Worm (Caenorhabditis elegans) whole organism, L1 larva: ENCODE measurements around the gene fbxb-55.

ENCODE experiments used
- C04F5.9 ChIP-seq: sonication (generic microtip); optimal IDR thresholded peaks from 2 replicates; lab custom pipeline; 2016; ENCODE audit warnings: missing genetic modification characterization, missing compliant biosample characterization
- C16A3.4 ChIP-seq: fragments of 150-350 bp; optimal IDR thresholded peaks from 2 replicates; lab custom pipeline; 2014; ENCODE audit warnings: missing biosample characterization, missing genetic modification characterization
- F16B12.6 ChIP-seq: fragments of 150-350 bp; optimal IDR thresholded peaks from 2 replicates; lab custom pipeline; 2014; ENCODE audit warnings: missing biosample characterization, missing genetic modification characterization
- Y116A8C.19 ChIP-seq: sonication (generic microtip); optimal IDR thresholded peaks from 2 replicates; lab custom pipeline; 2016; ENCODE audit warnings: missing compliant biosample characterization, missing genetic modification characterization, borderline replicate concordance
- aha-1 ChIP-seq: fragments of 150-350 bp; optimal IDR thresholded peaks from 2 replicates; lab custom pipeline; 2014; ENCODE audit warnings: missing biosample characterization, missing genetic modification characterization
- alr-1 ChIP-seq: fragments of 200-800 bp; sonication (Bioruptor generic); optimal IDR thresholded peaks from 2 replicates; lab custom pipeline; 2018; ENCODE audit warnings: borderline replicate concordance, mild to moderate bottlenecking, missing genetic modification characterization, missing compliant biosample characterization
- aly-2 ChIP-seq: fragments of 150-350 bp; optimal IDR thresholded peaks from 2 replicates; lab custom pipeline; 2014; ENCODE audit warnings: missing biosample characterization, missing genetic modification characterization
- ama-1 ChIP-seq: fragments of 150-350 bp; optimal IDR thresholded peaks from 2 replicates; lab custom pipeline; 2014
- blmp-1 ChIP-seq: fragments of 150-350 bp; optimal IDR thresholded peaks from 2 replicates; lab custom pipeline; 2014; ENCODE audit warnings: missing biosample characterization, missing genetic modification characterization
- ceh-63 ChIP-seq: fragments of 200-800 bp; sonication (Bioruptor generic); optimal IDR thresholded peaks from 2 replicates; lab custom pipeline; 2018; ENCODE audit warnings: mild to moderate bottlenecking, missing genetic modification characterization, missing compliant biosample characterization
- ceh-8 ChIP-seq: fragments of 200-800 bp; sonication (Bioruptor generic); optimal IDR thresholded peaks from 2 replicates; lab custom pipeline; 2018; ENCODE audit warnings: mild to moderate bottlenecking, missing genetic modification characterization, moderate library complexity, missing compliant biosample characterization
- ceh-90 ChIP-seq: sonication (generic microtip); optimal IDR thresholded peaks from 2 replicates; lab custom pipeline; 2016; ENCODE audit warnings: missing genetic modification characterization, missing compliant biosample characterization
- ces-1 ChIP-seq: fragments of 150-350 bp; optimal IDR thresholded peaks from 2 replicates; lab custom pipeline; 2014; ENCODE audit warnings: missing biosample characterization, missing genetic modification reagents, missing genetic modification characterization
- dpl-1 ChIP-seq, 3 experiments: fragments of 150-350 bp in 2 of 3; sonication (generic microtip) in 1 of 3; optimal IDR thresholded peaks; 2 replicates each; lab custom pipeline; 2014 to 2017; ENCODE audit warnings: missing biosample characterization in 3 of 3, missing genetic modification characterization in 3 of 3, missing genetic modification reagents in 3 of 3
- dsc-1 ChIP-seq: sonication (generic microtip); optimal IDR thresholded peaks from 2 replicates; lab custom pipeline; 2016; ENCODE audit warnings: mild to moderate bottlenecking, missing genetic modification characterization, missing compliant biosample characterization
- efl-3 ChIP-seq: fragments of 200-800 bp; sonication (Bioruptor generic); optimal IDR thresholded peaks from 2 replicates; lab custom pipeline; 2018; ENCODE audit warnings: mild to moderate bottlenecking, missing genetic modification characterization, missing compliant biosample characterization
- egl-13 ChIP-seq: sonication (generic microtip); optimal IDR thresholded peaks from 2 replicates; lab custom pipeline; 2016; ENCODE audit warnings: missing genotype, missing genetic modification reagents, missing genetic modification characterization, missing compliant biosample characterization
- egl-27 ChIP-seq, 2 experiments: fragments of 150-350 bp in 1 of 2; sonication (generic microtip); optimal IDR thresholded peaks; 3 replicates each; lab custom pipeline; 2017 to 2018; ENCODE audit warnings: missing biosample characterization in 2 of 2, missing genetic modification characterization in 2 of 2, missing genetic modification reagents in 2 of 2
- elt-2 ChIP-seq: sonication (generic microtip); optimal IDR thresholded peaks from 2 replicates; lab custom pipeline; 2016; ENCODE audit warnings: missing genetic modification characterization, mild to moderate bottlenecking, inconsistent platforms, missing compliant biosample characterization, missing genetic modification reagents
- fkh-8 ChIP-seq: sonication (generic microtip); optimal IDR thresholded peaks from 2 replicates; lab custom pipeline; 2016; ENCODE audit warnings: mild to moderate bottlenecking, missing genetic modification characterization, missing compliant biosample characterization
- fos-1 ChIP-seq: fragments of 150-350 bp; optimal IDR thresholded peaks from 2 replicates; lab custom pipeline; 2014; ENCODE audit warnings: missing biosample characterization, missing genetic modification characterization
- hlh-17 ChIP-seq: fragments of 200-800 bp; sonication (Bioruptor generic); optimal IDR thresholded peaks from 2 replicates; lab custom pipeline; 2018; ENCODE audit warnings: missing genetic modification characterization, mild to moderate bottlenecking, missing compliant biosample characterization, moderate library complexity, borderline replicate concordance
- hlh-4 ChIP-seq: sonication (generic microtip); optimal IDR thresholded peaks from 2 replicates; lab custom pipeline; 2016; ENCODE audit warnings: mild to moderate bottlenecking, missing genetic modification characterization, missing compliant biosample characterization
- hpl-2 ChIP-seq: fragments of 150-350 bp; optimal IDR thresholded peaks from 2 replicates; lab custom pipeline; 2014; ENCODE audit warnings: missing biosample characterization, missing genetic modification reagents, missing genetic modification characterization
- irx-1 ChIP-seq: sonication (generic microtip); optimal IDR thresholded peaks from 2 replicates; lab custom pipeline; 2016; ENCODE audit warnings: missing genetic modification characterization, missing compliant biosample characterization
- isw-1 ChIP-seq: fragments of 200-800 bp; sonication (Bioruptor generic); IDR thresholded peaks from 2 replicates; pipeline ENCODE4 v1.3.6; 2022; ENCODE audit warnings: missing genetic modification characterization, missing compliant biosample characterization
- lin-13 ChIP-seq: fragments of 150-350 bp; optimal IDR thresholded peaks from 2 replicates; lab custom pipeline; 2014; ENCODE audit warnings: missing biosample characterization, missing genetic modification reagents, missing genetic modification characterization
- lin-35 ChIP-seq, 2 experiments: fragments of 150-350 bp; optimal IDR thresholded peaks; 2 replicates each; lab custom pipeline; 2014; ENCODE audit warnings: missing biosample characterization in 2 of 2, missing genetic modification characterization in 2 of 2, missing genetic modification reagents in 2 of 2
- lin-39 ChIP-seq: fragments of 150-350 bp; optimal IDR thresholded peaks from 2 replicates; lab custom pipeline; 2014; ENCODE audit warnings: missing biosample characterization, missing genetic modification reagents, missing genetic modification characterization
- lir-3 ChIP-seq: sonication (generic microtip); optimal IDR thresholded peaks from 2 replicates; lab custom pipeline; 2016; ENCODE audit warnings: mild to moderate bottlenecking, missing genetic modification characterization, moderate library complexity, missing compliant biosample characterization; ENCODE audit not compliant: poor library complexity
- lsy-2 ChIP-seq, 2 experiments: fragments of 150-350 bp; optimal IDR thresholded peaks; 2 replicates each; lab custom pipeline; 2014; ENCODE audit warnings: missing biosample characterization in 2 of 2, missing genetic modification characterization in 2 of 2
- mab-9 ChIP-seq: fragments of 200-800 bp; sonication (Bioruptor generic); IDR thresholded peaks from 2 replicates; pipeline ENCODE4 v1.3.6; 2022; ENCODE audit warnings: missing genetic modification reagents, missing genetic modification characterization, missing compliant biosample characterization
- mdl-1 ChIP-seq, 2 experiments: fragments of 150-350 bp; optimal IDR thresholded peaks; 2 replicates each; lab custom pipeline; 2014 to 2017; ENCODE audit warnings: missing biosample characterization in 2 of 2, missing genetic modification characterization in 2 of 2, inconsistent platforms in 1 of 2
- mep-1 ChIP-seq: fragments of 150-350 bp; optimal IDR thresholded peaks from 2 replicates; lab custom pipeline; 2014; ENCODE audit warnings: missing biosample characterization, missing genetic modification characterization
- nhr-11 ChIP-seq: fragments of 150-350 bp; optimal IDR thresholded peaks from 2 replicates; lab custom pipeline; 2014; ENCODE audit warnings: missing biosample characterization, missing genetic modification characterization
- nhr-12 ChIP-seq: sonication (generic microtip); optimal IDR thresholded peaks from 2 replicates; lab custom pipeline; 2017; ENCODE audit warnings: missing biosample characterization, missing genetic modification characterization
- nhr-19 ChIP-seq: fragments of 200-800 bp; sonication (Bioruptor generic); conservative IDR thresholded peaks from 2 replicates; pipeline ENCODE4 v1.3.6; 2022; ENCODE audit warnings: missing genetic modification characterization, missing compliant biosample characterization
- nhr-20 ChIP-seq: sonication (generic microtip); optimal IDR thresholded peaks from 2 replicates; lab custom pipeline; 2016; ENCODE audit warnings: mild to moderate bottlenecking, missing genetic modification characterization, missing compliant biosample characterization
- nhr-76 ChIP-seq: sonication (generic microtip); optimal IDR thresholded peaks from 2 replicates; lab custom pipeline; 2017; ENCODE audit warnings: missing biosample characterization, missing genetic modification characterization
- nhr-85 ChIP-seq: sonication (generic microtip); peaks from one replicate; lab custom pipeline; 2016; ENCODE audit warnings: missing genetic modification characterization, inconsistent platforms, missing compliant biosample characterization
- nhr-90 ChIP-seq: sonication (generic microtip); optimal IDR thresholded peaks from 2 replicates; lab custom pipeline; 2016; ENCODE audit warnings: mild to moderate bottlenecking, missing genetic modification characterization, missing compliant biosample characterization; ENCODE audit not compliant: poor library complexity
- pax-3 ChIP-seq: fragments of 200-800 bp; sonication (Bioruptor generic); optimal IDR thresholded peaks from 2 replicates; lab custom pipeline; 2018; ENCODE audit warnings: mild to moderate bottlenecking, missing genetic modification characterization, moderate library complexity, missing compliant biosample characterization
- rnt-1 ChIP-seq: sonication (generic microtip); optimal IDR thresholded peaks from 2 replicates; lab custom pipeline; 2016; ENCODE audit warnings: mild to moderate bottlenecking, missing genetic modification characterization, moderate library complexity, missing compliant biosample characterization
- snpc-4 ChIP-seq: fragments of 150-350 bp; optimal IDR thresholded peaks from 2 replicates; lab custom pipeline; 2014; ENCODE audit warnings: missing biosample characterization, missing genetic modification characterization
- sox-4 ChIP-seq: sonication (generic microtip); optimal IDR thresholded peaks from 2 replicates; lab custom pipeline; 2016; ENCODE audit warnings: missing genetic modification characterization, missing compliant biosample characterization
- sup-37 ChIP-seq: fragments of 200-800 bp; sonication (Bioruptor generic); optimal IDR thresholded peaks from 2 replicates; lab custom pipeline; 2018; ENCODE audit warnings: mild to moderate bottlenecking, missing genetic modification characterization, missing compliant biosample characterization
- swsn-7 ChIP-seq: sonication (generic microtip); optimal IDR thresholded peaks from 2 replicates; lab custom pipeline; 2016; ENCODE audit warnings: missing genetic modification characterization, missing compliant biosample characterization
- unc-30 ChIP-seq: sonication (generic microtip); optimal IDR thresholded peaks from 2 replicates; lab custom pipeline; 2017; ENCODE audit warnings: missing biosample characterization, missing genetic modification characterization
- unc-86 ChIP-seq: sonication (generic microtip); optimal IDR thresholded peaks from 2 replicates; lab custom pipeline; 2016; ENCODE audit warnings: missing genetic modification characterization, missing compliant biosample characterization
- zip-4 ChIP-seq: fragments of 200-800 bp; sonication (Bioruptor generic); optimal IDR thresholded peaks from 2 replicates; lab custom pipeline; 2018; ENCODE audit warnings: mild to moderate bottlenecking, missing genetic modification characterization, moderate library complexity, missing compliant biosample characterization
- ztf-4 ChIP-seq: fragments of 150-350 bp; optimal IDR thresholded peaks from 2 replicates; lab custom pipeline; 2014; ENCODE audit warnings: missing biosample characterization, missing genetic modification characterization

Gene fbxb-55

DNA sequence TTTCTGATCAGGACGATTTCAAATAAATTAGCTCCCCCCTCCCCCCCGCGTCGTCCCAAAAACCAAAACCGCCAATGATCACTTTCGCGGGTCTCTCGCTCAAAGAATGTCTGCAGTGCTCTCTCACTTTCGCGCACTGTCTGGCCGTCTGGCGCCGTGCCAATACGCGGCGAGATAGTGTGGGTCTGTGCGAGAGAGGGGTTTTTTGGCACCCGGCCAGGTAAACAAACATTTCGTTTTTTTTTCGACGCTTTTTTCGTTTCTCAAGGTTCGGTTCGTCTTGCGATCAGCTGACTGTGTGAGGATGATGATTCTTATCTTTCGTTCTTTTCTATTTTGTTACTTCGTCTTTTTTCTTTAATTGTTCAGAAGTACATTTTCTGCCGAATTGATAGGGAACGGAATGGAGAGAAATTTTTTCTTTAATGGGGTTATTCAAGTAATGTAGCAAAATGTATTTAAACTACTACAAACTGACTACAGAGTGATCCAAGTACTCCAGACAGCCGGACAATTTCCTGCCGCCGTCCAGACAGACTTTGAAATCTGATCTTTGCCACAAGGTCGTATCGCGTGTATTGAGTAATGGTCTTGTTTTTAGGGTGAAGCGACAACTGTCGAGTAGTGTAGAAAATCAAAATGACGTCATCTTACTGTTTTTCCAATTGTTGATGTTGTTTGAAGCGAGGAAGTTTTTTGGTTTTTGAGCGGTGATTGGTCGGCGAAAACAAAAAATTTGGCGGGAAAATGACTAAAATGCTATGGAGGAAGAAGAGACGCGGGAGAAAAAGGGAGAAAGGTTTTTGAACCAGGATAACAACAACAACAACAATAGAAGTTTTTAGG is 44.2 kb upstream of the fbxb-55 start:
- peak; percentile 65 for TF ChIP-seq pax-3 (tag; lab: Kevin White, UChicago)
- peak; percentile 31 for TF ChIP-seq irx-1 (tag; lab: Kevin White, UChicago)
- no peak for TF ChIP-seq ceh-8
- peak; percentile 0 for TF ChIP-seq ztf-4 (tag; lab: Kevin White, UChicago)
- peak; percentile 76 for TF ChIP-seq lin-13
- peak; percentile 50 for TF ChIP-seq mep-1 (tag; lab: Kevin White, UChicago)
- peak; percentile 29 for TF ChIP-seq lin-39 (tag; lab: Kevin White, UChicago)
- TF ChIP-seq sup-37 (GFP tag; lab: Kevin White, UChicago): peak; percentile 50
- TF ChIP-seq swsn-7 (tag; lab: Kevin White, UChicago): peak; percentile 67
- TF ChIP-seq aly-2 (tag; lab: Kevin White, UChicago): no peak
- no peak for TF ChIP-seq sox-4
- TF ChIP-seq aha-1 (tag; lab: Kevin White, UChicago): peak; percentile 7
- peak; percentile 82 for TF ChIP-seq blmp-1 (tag; lab: Kevin White, UChicago)
- no peak for TF ChIP-seq hpl-2 (GFP tag; lab: Kevin White, UChicago)
- TF ChIP-seq lsy-2 (tag; optimal IDR thresholded peaks at IDR 0.05; lab: Kevin White, UChicago): peak; percentile 50 to 81
- TF ChIP-seq lin-35 (GFP tag; optimal IDR thresholded peaks at IDR 0.05; lab: Kevin White, UChicago): peak; percentile 48 to 79
- peak; percentile 67 for TF ChIP-seq elt-2 (tag; lab: Kevin White, UChicago)
- TF ChIP-seq isw-1 (GFP tag; lab: Robert Waterston, UW): 0 out of 2 replicates have a peak, but pooled peaks have one; percentile 5
- peak; percentile 88 for TF ChIP-seq rnt-1 (tag; lab: Kevin White, UChicago)
- TF ChIP-seq C16A3.4 (tag; lab: Kevin White, UChicago): peak; percentile 75
- TF ChIP-seq egl-13: peak; percentile 44
- peak; percentile 76 for TF ChIP-seq nhr-19 (GFP tag; lab: Robert Waterston, UW)
- TF ChIP-seq fkh-8 (tag; lab: Kevin White, UChicago): peak; percentile 91
- no peak for TF ChIP-seq ces-1 (GFP tag; lab: Kevin White, UChicago)
- peak; percentile 52 for TF ChIP-seq dsc-1 (tag; lab: Kevin White, UChicago)
- TF ChIP-seq snpc-4 (tag; lab: Kevin White, UChicago): no peak
- no peak for TF ChIP-seq F16B12.6
- TF ChIP-seq ama-1 (lab: Kevin White, UChicago): no peak
- TF ChIP-seq nhr-12: no peak
- no peak for TF ChIP-seq Y116A8C.19 (tag; lab: Kevin White, UChicago)
- peak; percentile 42 to 67 (median 60) for TF ChIP-seq dpl-1 (GFP tag; optimal IDR thresholded peaks at IDR 0.05; lab: Kevin White, UChicago)
- no peak for TF ChIP-seq hlh-17
- no peak for TF ChIP-seq ceh-90
- peak; percentile 30 for TF ChIP-seq lir-3 (tag; lab: Kevin White, UChicago)
- TF ChIP-seq unc-30 (tag; lab: Kevin White, UChicago): no peak
- no peak for TF ChIP-seq nhr-11 (tag; lab: Kevin White, UChicago)
- no peak for TF ChIP-seq zip-4 (GFP tag; lab: Kevin White, UChicago)
- peak; percentile 96 for TF ChIP-seq nhr-85 (tag; lab: Kevin White, UChicago)
- no peak for TF ChIP-seq mab-9 (GFP tag; lab: Robert Waterston, UW)
- peak in 1 of 2 experiments; percentile 94 for TF ChIP-seq mdl-1 (tag; optimal IDR thresholded peaks at IDR 0.05; lab: Kevin White, UChicago)
- TF ChIP-seq hlh-4 (tag; lab: Kevin White, UChicago): no peak
- peak; percentile 0 for TF ChIP-seq unc-86
- no peak for TF ChIP-seq efl-3 (GFP tag; lab: Kevin White, UChicago)
- TF ChIP-seq alr-1: no peak
- no peak for TF ChIP-seq C04F5.9 (tag; lab: Kevin White, UChicago)
- no peak for TF ChIP-seq nhr-76 (tag; lab: Kevin White, UChicago)
- no peak for TF ChIP-seq ceh-63
- TF ChIP-seq nhr-90 (tag; lab: Kevin White, UChicago): peak; percentile 38
- no peak for TF ChIP-seq fos-1
- no peak for TF ChIP-seq egl-27 (tag; optimal IDR thresholded peaks at IDR 0.05; lab: Kevin White, UChicago)
- TF ChIP-seq nhr-20 (tag; lab: Kevin White, UChicago): peak; percentile 86
